Fruit fly (Drosophila melanogaster) ovary, adult (tissue): ENCODE data around the gene CG6356.

Experiments
- CG17801 ChIP-seq: fragments of 200-800 bp; optimal IDR thresholded peaks from 2 replicates; lab custom pipeline; 2019; ENCODE audit warnings: missing biosample characterization, mild to moderate bottlenecking, missing genetic modification characterization, moderate library complexity; ENCODE audit not compliant: partially characterized antibody

The CG6356 gene

DNA sequence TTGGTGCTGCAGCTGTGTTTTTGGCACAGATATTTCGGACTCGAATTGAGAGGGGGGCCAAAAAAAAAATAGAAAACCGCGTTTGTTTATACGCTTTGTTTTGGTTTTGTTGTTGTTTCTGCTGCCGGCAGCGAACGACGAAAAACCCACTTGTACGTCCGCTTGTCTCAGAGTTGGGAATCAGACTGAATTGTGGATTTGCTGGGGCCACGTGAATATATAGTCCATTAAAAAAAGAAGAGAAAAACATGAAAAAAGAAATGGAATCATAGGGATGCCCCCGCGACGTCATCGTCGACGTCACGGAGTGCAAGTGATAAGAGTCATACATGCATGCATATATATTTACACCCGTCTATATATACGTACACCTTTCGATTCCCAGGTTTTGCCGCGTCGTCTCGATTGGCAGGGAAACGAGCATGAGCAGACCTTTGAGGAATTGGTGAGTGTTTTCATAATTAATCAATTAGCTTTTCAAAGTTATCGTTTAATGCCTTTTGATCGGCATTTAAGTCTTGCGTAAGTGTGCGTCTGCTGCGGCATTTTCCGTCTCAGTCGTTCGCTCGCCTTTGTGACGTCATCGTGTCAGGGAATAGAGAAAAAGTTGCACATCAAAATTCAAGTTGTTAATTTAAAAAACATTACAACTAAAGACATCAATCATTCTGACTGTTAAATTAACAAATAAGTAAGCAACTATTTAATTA is 36.0 kb downstream of the CG6356 start:
- TF ChIP-seq CG17801 (GFP tag; lab: Kevin White, UChicago), result no peak

DNA sequence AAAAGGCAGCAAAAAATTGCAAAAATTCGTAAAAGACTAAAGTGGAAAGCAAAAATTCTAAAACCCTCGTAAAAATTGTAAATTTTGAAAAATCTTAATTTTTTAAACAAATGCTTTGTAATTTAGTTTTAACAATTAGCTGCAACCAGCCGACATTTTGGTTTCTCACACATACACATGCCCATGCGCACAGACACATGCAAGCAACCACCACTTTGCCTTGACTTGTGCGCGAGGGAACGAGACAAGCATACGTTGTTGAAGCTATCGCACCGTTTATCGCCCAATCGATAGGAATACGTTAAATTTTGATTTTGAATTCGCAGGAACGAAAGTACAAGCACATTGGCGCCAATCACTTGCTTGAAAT is 36.6 kb downstream of the CG6356 start:
- peak; percentile 8 for TF ChIP-seq CG17801 (GFP tag; lab: Kevin White, UChicago)

DNA sequence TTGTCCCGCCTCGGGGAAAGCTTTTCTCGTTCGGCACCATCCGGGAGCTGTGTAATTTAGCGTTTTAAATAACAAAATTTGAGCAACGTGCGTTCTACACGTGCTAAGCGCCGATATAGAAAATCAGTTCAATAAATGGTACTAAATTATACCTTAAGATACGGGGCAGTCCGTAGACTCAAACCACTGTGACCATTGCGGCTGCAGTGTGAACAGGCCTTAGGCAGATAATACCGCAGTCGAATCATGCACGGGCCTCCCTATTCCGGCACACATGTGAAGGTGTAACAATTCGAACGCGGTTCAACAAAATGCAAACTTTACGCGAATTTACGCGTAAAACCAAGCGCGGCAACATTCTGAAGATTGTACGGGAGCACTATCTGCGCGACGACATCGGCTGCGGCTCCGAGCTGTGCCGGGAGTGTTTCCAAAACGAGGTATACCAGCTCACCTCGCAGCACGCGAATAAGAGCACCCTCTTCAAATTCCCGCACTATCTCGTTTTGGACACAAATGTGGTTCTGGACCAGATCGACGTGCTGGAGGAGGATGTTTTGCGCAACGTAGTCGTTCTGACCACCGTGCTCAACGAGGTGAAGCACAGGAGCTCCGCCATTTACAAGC is 49.5 kb downstream of the CG6356 start, which contains the start of the genes Rrp5 and Dis3:
TSS of gene Rrp5 (minus strand) at position 135 of the 627 bp plus-strand sequence.
TSS of gene Dis3 (plus strand) at position 252 of the 627 bp plus-strand sequence.
- TF ChIP-seq CG17801 (GFP tag; lab: Kevin White, UChicago), result no peak

DNA sequence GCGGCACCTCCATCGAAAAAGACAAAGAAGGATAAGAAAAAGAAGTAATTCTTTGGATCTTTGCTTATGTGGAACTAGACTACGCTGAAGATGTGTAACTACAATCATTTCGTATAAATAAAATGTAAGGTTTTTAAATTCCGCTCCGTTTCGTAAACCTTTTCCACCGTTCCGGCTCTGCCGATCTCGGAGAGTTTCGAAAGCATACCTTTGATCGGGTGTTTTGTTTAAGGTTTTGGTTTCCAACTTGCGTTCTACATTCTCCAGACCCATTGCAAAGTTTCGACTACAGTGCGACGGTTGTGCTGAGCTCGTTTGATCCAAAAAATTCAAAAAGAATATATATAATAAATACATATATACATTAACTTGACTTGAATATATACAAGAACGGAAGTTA is 52.9 kb downstream of the CG6356 start, which contains the start of gene CG6432:
TSS of gene CG6432 (plus strand) at position 301 of the 400 bp plus-strand sequence.
- TF ChIP-seq CG17801 (GFP tag; lab: Kevin White, UChicago), result no peak
